Fruit fly (Drosophila melanogaster): ENCODE results near the gene cal1.

DNA sequence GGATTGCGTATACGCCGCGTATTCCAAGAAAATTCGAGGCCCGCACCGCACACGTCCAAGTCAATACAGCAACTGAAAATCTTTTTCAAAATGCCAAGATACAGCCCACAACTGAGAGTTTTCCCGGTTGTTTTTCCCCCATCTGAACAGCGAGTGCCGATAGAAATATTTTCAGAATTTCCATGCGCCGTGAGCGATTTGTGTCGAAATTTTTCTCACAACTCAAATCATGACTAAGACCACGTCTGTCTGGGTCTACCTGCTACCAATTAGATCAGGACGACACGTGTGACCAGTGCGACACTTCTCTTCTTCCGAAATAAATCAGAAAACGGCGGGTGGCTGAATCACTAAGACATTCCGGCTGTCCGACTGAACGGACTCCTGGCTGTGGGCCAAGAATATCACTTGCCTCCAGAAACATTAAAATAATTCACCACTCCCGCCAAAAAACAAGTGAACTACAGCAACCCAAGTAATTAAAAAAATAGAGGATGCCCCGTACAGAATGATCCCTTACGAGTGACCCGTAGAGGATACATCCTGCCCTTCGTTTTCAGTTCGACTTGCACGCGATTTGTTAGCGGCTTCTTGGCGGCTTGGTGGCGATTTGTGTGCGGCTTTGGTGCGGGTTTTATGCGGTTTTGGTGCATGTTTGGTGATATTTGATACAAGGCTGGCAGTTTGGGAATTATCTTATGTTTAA is 37.4 kb downstream of the cal1 start, which contains the start of gene cher:
- TF ChIP-seq CG4328 (GFP tag; optimal IDR thresholded peaks at IDR 0.05) (no peak), Sry-β (GFP tag; optimal IDR thresholded peaks at IDR 0.05) (no peak), al (GFP tag; IDR thresholded peaks at IDR 0.05) (no peak)

All from whole organism, embryonic.